Fruit fly (Drosophila melanogaster): Measurements from ENCODE around the gene aust.

aust gene

DNA sequence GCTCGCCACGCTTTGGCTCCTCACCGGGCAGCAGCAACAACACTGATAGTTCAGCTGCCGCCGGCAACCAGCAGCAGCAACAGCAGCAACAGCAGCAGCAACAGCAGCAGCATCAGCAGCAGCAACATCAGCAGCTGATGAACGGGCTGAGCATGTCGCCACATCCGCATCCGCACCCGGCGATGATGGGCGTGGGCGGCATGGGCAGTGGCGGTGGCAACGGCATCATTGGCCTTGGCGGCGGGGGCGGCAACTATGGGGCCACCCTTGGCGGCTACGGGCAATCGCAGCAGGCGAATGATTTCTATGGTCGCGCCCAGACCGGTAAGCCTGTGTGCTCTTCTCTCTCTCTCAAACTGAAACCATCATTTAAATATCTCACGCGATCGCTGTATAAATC, 6.6 kb downstream of the aust start:
- TF ChIP-seq Dfd (GFP tag; optimal IDR thresholded peaks at IDR 0.05), result peak; percentile 31
- TF ChIP-seq Hr83 (GFP tag; optimal IDR thresholded peaks at IDR 0.05; ENCODE audit: poor library complexity, severe bottlenecking), result no peak
- no peak for TF ChIP-seq Myc (optimal IDR thresholded peaks at IDR 0.05)
- no peak for TF ChIP-seq Hr78 (GFP tag; optimal IDR thresholded peaks at IDR 0.05)

DNA sequence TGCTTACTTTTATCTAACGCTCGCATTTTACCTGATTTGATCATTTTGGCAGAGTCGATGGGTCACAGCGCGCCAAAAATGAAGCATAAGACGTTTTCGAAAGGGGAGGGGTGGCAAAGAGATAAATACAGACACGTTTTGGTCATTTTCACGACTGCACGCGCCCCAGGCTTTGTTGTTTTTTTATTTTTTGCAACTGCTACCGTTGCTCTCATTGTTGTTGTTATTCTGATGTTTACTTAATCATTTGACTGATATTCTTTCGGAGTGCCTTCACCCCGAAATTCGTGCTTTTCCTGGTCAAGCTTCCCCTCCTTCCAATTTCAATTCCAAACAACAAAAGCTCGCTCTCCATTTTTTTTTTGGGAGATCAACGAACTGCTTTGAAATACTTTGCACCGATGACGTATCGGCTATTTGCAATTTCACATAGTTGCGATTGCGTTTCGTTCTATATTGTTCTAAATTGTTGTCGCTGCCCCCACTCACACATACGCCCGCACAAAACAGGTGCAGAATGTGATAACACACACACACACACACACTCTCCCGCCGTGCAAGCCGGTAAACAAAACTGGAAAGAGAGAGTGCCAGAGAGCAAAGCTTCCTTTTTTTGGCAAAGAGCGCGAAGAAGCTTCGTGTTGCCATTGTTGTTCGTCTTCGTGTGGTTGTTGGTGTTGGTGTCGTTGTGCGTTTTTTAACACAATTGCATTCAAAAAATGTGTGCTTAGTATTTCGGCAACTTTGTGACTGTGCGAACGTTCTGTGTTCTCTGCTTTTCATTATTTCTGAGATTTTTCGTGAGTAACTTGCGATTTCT, 13.4 kb downstream of the aust start:
- no peak for TF ChIP-seq pan (optimal IDR thresholded peaks at IDR 0.05)
- peak; percentile 10 for TF ChIP-seq Rel (GFP tag; optimal IDR thresholded peaks at IDR 0.05)
- TF ChIP-seq Rel (tag; optimal IDR thresholded peaks at IDR 0.05), result peak; percentile 20
- TF ChIP-seq usp (GFP tag; optimal IDR thresholded peaks at IDR 0.05), result no peak
- peak in 1 of 2 experiments; percentile 10 for TF ChIP-seq foxo (GFP tag; optimal IDR thresholded peaks at IDR 0.05)
- TF ChIP-seq Vsx2 (GFP tag; optimal IDR thresholded peaks at IDR 0.05; ENCODE audit: partially characterized antibody), result no peak
- TF ChIP-seq Dif (GFP tag; optimal IDR thresholded peaks at IDR 0.05; ENCODE audit: partially characterized antibody), result peak; percentile 91
- TF ChIP-seq GATAd (GFP tag; optimal IDR thresholded peaks at IDR 0.05), result no peak
- peak; percentile 85 for TF ChIP-seq h (GFP tag; optimal IDR thresholded peaks at IDR 0.05)
- TF ChIP-seq jim (GFP tag; optimal IDR thresholded peaks at IDR 0.05), result peak; percentile 26
- no peak for TF ChIP-seq fru (GFP tag; optimal IDR thresholded peaks at IDR 0.05)
- TF ChIP-seq CG9705 (GFP tag; optimal IDR thresholded peaks at IDR 0.05), result no peak
- TF ChIP-seq dmrt93B (GFP tag; optimal IDR thresholded peaks at IDR 0.05), result no peak
- TF ChIP-seq OdsH (GFP tag; optimal IDR thresholded peaks at IDR 0.05), result no peak
- TF ChIP-seq Myc (optimal IDR thresholded peaks at IDR 0.05), result no peak
- TF ChIP-seq sv (GFP tag; optimal IDR thresholded peaks at IDR 0.05), result no peak
- TF ChIP-seq Dfd (GFP tag; optimal IDR thresholded peaks at IDR 0.05), result no peak
- no peak for TF ChIP-seq Hnf4 (GFP tag; optimal IDR thresholded peaks at IDR 0.05)
- peak; percentile 26 for TF ChIP-seq CrebA (GFP tag; optimal IDR thresholded peaks at IDR 0.05; ENCODE audit: borderline replicate concordance)
- no peak for TF ChIP-seq tai (GFP tag; optimal IDR thresholded peaks at IDR 0.05)
- TF ChIP-seq Hr78 (GFP tag; optimal IDR thresholded peaks at IDR 0.05), result no peak
- no peak for TF ChIP-seq Jra (GFP tag; optimal IDR thresholded peaks at IDR 0.05)
- no peak for TF ChIP-seq HLH106 (tag; optimal IDR thresholded peaks at IDR 0.05)
- peak; percentile 47 for TF ChIP-seq psq (GFP tag; optimal IDR thresholded peaks at IDR 0.05)
- TF ChIP-seq ey (GFP tag; optimal IDR thresholded peaks at IDR 0.05), result no peak
- no peak for TF ChIP-seq br (GFP tag; optimal IDR thresholded peaks at IDR 0.05)
- no peak for TF ChIP-seq rgr (GFP tag; optimal IDR thresholded peaks at IDR 0.05)
- no peak for TF ChIP-seq Mio (GFP tag; optimal IDR thresholded peaks at IDR 0.05)
- TF ChIP-seq Abd-B (GFP tag; optimal IDR thresholded peaks at IDR 0.05), result no peak
- no peak for TF ChIP-seq woc (GFP tag; optimal IDR thresholded peaks at IDR 0.05)
- no peak for TF ChIP-seq dsf (GFP tag; optimal IDR thresholded peaks at IDR 0.05; ENCODE audit: borderline replicate concordance)
- TF ChIP-seq dl (GFP tag; optimal IDR thresholded peaks at IDR 0.05; ENCODE audit: insufficient read depth in 1 of 2, partially characterized antibody in 2 of 2), result peak; percentile 81 to 84
- TF ChIP-seq sage (GFP tag; optimal IDR thresholded peaks at IDR 0.05), result no peak
- no peak for TF ChIP-seq lola (GFP tag; optimal IDR thresholded peaks at IDR 0.05)
- TF ChIP-seq brk (GFP tag; optimal IDR thresholded peaks at IDR 0.05), result peak; percentile 34
- peak; percentile 48 for TF ChIP-seq N (GFP tag; optimal IDR thresholded peaks at IDR 0.05)
- TF ChIP-seq Sp1 (GFP tag; optimal IDR thresholded peaks at IDR 0.05), result no peak
- peak; percentile 9 for TF ChIP-seq Hr83 (GFP tag; optimal IDR thresholded peaks at IDR 0.05; ENCODE audit: poor library complexity, severe bottlenecking)
- no peak for TF ChIP-seq CG32264 (GFP tag; optimal IDR thresholded peaks at IDR 0.05)

DNA sequence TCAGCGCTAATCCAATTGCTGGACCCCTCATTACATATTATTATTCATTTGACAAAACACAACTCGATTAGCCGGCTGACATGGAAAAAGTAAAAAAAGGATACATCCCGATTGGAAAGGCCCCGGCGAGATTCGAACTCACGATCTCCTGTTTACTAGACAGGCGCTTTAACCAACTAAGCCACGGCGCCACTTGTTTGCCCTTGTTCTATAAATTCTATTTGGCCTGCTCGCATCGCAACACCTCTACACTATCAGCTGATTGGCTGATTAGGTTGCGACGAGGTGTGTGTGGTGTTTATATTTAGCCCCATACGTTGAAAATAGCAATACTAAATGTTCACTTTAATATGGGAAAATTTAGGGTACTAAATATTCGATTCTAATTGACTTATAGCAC, 14.4 kb downstream of the aust start:
- TF ChIP-seq woc (GFP tag; optimal IDR thresholded peaks at IDR 0.05), result no peak
- TF ChIP-seq ey (GFP tag; optimal IDR thresholded peaks at IDR 0.05), result no peak
- no peak for TF ChIP-seq Myc (optimal IDR thresholded peaks at IDR 0.05)
- TF ChIP-seq OdsH (GFP tag; optimal IDR thresholded peaks at IDR 0.05), result no peak
- no peak for TF ChIP-seq lola (GFP tag; optimal IDR thresholded peaks at IDR 0.05)
- TF ChIP-seq h (GFP tag; optimal IDR thresholded peaks at IDR 0.05), result no peak
- TF ChIP-seq dmrt93B (GFP tag; optimal IDR thresholded peaks at IDR 0.05), result no peak
- no peak for TF ChIP-seq N (GFP tag; optimal IDR thresholded peaks at IDR 0.05)
- no peak for TF ChIP-seq dsf (GFP tag; optimal IDR thresholded peaks at IDR 0.05; ENCODE audit: borderline replicate concordance)
- no peak for TF ChIP-seq Mio (GFP tag; optimal IDR thresholded peaks at IDR 0.05)
- TF ChIP-seq jim (GFP tag; optimal IDR thresholded peaks at IDR 0.05), result no peak
- TF ChIP-seq Sp1 (GFP tag; optimal IDR thresholded peaks at IDR 0.05), result no peak
- no peak for TF ChIP-seq dl (GFP tag; optimal IDR thresholded peaks at IDR 0.05; ENCODE audit: insufficient read depth in 1 of 2, partially characterized antibody in 2 of 2)
- no peak for TF ChIP-seq foxo (GFP tag; optimal IDR thresholded peaks at IDR 0.05)
- TF ChIP-seq sage (GFP tag; optimal IDR thresholded peaks at IDR 0.05), result no peak
